Worm (Caenorhabditis elegans): ENCODE results near the gene W01D2.3.
A peak's percentile ranks its signal among the peaks of the same experiment; 100 is the strongest.

Gene W01D2.3

ce11 chrII:14762528-14762927 lies 41.6 kb downstream of the W01D2.3 start:
- TF ChIP-seq nhr-19 (GFP tag; conservative IDR thresholded peaks at IDR 0.05) (peak; percentile 64), isw-1 (GFP tag; IDR thresholded peaks at IDR 0.05) (peak; percentile 21; the same call in 1 of the 2 replicates)

- TF ChIP-seq nhr-90 (tag; optimal IDR thresholded peaks at IDR 0.05; ENCODE audit: poor library complexity) (no peak), nhr-47 (tag; optimal IDR thresholded peaks at IDR 0.05) (no peak)
These were observed 46.4 kb downstream of the W01D2.3 start, which contains the start of gene Y54E2A.5 for ce11 chrII:14757711-14758110. Gene Y54E2A.5 (minus strand): TSS chrII:14757811.

- no peak for TF ChIP-seq ama-1 (optimal IDR thresholded peaks at IDR 0.05)
- TF ChIP-seq pag-3 (tag; optimal IDR thresholded peaks at IDR 0.05; ENCODE audit: borderline replicate concordance, insufficient read depth): no peak
- no peak for TF ChIP-seq zag-1 (tag; optimal IDR thresholded peaks at IDR 0.05)
- peak in 1 of 2 experiments; percentile 24 for TF ChIP-seq efl-1 (optimal IDR thresholded peaks at IDR 0.05)
- TF ChIP-seq efl-1 (GFP tag; optimal IDR thresholded peaks at IDR 0.05 in 1 of 2): peak in 1 of 2 experiments; percentile 30
- no peak for TF ChIP-seq ceh-90 (tag; optimal IDR thresholded peaks at IDR 0.05)
- TF ChIP-seq skn-1 (tag; optimal IDR thresholded peaks at IDR 0.05): peak; percentile 28
- TF ChIP-seq hpl-2 (GFP tag; optimal IDR thresholded peaks at IDR 0.05): no peak
- TF ChIP-seq aha-1 (tag; optimal IDR thresholded peaks at IDR 0.05): no peak
- TF ChIP-seq lir-3 (tag; optimal IDR thresholded peaks at IDR 0.05; ENCODE audit: poor library complexity): no peak
- no peak for TF ChIP-seq nhr-90 (tag; optimal IDR thresholded peaks at IDR 0.05; ENCODE audit: poor library complexity)
- peak in 1 of 2 experiments; percentile 33 for TF ChIP-seq lin-35 (GFP tag; optimal IDR thresholded peaks at IDR 0.05)
- no peak for TF ChIP-seq lin-14 (GFP tag; optimal IDR thresholded peaks at IDR 0.05)
- TF ChIP-seq lin-13 (GFP tag; optimal IDR thresholded peaks at IDR 0.05): no peak
- no peak for TF ChIP-seq zip-4 (GFP tag; optimal IDR thresholded peaks at IDR 0.05)
- no peak for TF ChIP-seq ces-1 (GFP tag; optimal IDR thresholded peaks at IDR 0.05)
- no peak for TF ChIP-seq C34B4.2 (tag; optimal IDR thresholded peaks at IDR 0.05)
- no peak for TF ChIP-seq fos-1 (tag; optimal IDR thresholded peaks at IDR 0.05)
- TF ChIP-seq F16B12.6 (tag; optimal IDR thresholded peaks at IDR 0.05): no peak
- no peak for TF ChIP-seq mef-2 (tag; optimal IDR thresholded peaks at IDR 0.05)
- TF ChIP-seq dpl-1 (GFP tag; optimal IDR thresholded peaks at IDR 0.05): peak; percentile 6 to 56 (median 11)
- TF ChIP-seq lsy-2 (tag; optimal IDR thresholded peaks at IDR 0.05): peak in 1 of 2 experiments; percentile 38
These were observed 50.0 kb downstream of the W01D2.3 start, which contains the start of the genes tac-1 and Y54E2A.4 for ce11 chrII:14753858-14754750. Gene tac-1 (minus strand): TSS chrII:14753877. Gene Y54E2A.4 (plus strand): TSS chrII:14754622.

- no peak for TF ChIP-seq unc-98 (GFP tag; IDR thresholded peaks at IDR 0.05)
- TF ChIP-seq unc-130 (tag; optimal IDR thresholded peaks at IDR 0.05): no peak
These were observed 50.9 kb downstream of the W01D2.3 start for ce11 chrII:14753246-14753645.

DNA sequence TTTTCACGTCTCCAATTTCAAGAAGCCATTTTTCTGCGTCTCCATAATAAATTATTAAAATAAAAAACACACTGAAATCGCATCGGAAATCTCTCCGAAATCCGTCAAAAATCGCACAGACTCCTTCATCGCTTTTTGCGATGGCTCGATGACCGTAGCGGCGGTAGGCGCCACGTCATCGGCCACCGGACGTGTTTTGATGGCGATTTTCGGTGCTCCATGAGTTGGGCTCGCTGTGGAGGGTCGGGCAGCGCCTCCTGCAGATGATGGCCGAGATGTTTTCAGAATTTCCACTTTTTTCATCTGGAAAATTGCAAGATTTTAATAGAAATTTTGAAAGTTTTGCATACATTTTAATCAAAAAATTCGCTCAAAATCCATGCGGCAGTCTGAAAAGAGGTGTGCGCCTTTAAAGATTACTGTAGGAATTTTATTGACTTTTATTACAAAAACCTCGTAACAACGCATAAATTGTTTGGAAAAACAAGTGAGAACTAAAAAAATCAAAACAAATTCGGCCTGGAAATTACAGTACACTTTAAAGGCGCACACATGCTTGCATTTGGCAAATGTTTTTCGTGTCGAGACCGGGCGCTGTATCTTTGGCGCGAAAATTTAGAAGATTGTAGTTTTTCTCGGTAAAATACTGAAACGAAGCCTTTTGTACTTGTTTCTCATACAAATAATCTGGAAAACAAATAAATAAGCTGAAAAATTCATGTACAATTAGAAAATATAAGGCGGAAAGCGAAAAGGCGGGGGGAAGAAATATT lies 51.7 kb downstream of the W01D2.3 start, which contains the start of gene smg-9:
smg-9 (minus strand) TSS at position 663 of the 773 bp plus-strand sequence.
- TF ChIP-seq efl-1 (optimal IDR thresholded peaks at IDR 0.05): no peak
- TF ChIP-seq efl-1 (GFP tag; optimal IDR thresholded peaks at IDR 0.05 in 1 of 2): peak in 1 of 2 experiments; percentile 46
- TF ChIP-seq efl-3 (GFP tag; optimal IDR thresholded peaks at IDR 0.05): no peak

Data from whole organism, L1 larva.